Worm (Caenorhabditis elegans) whole organism, midembryonic: ENCODE measurements around the gene F17C8.9.

Experiments used
- T22C8.4 ChIP-seq: fragments of 200-800 bp; sonication (Bioruptor generic); IDR thresholded peaks from 2 replicates; pipeline ENCODE4 v1.3.6; 2022; ENCODE audit warnings: missing genetic modification characterization, missing compliant biosample characterization
- cog-1 ChIP-seq: sonication (generic microtip); optimal IDR thresholded peaks from 2 replicates; lab custom pipeline; 2016; ENCODE audit warnings: missing genetic modification characterization, missing compliant biosample characterization
- flt-1 ChIP-seq: fragments of 200-800 bp; sonication (Bioruptor generic); IDR thresholded peaks from 2 replicates; pipeline ENCODE4 v1.3.6; 2022; ENCODE audit warnings: missing genetic modification characterization, missing compliant biosample characterization
- med-1 ChIP-seq: sonication (generic microtip); optimal IDR thresholded peaks from 2 replicates; lab custom pipeline; 2017; ENCODE audit warnings: missing genetic modification characterization, mild to moderate bottlenecking, missing compliant biosample characterization, antibody characterized with exemption, missing genetic modification reagents; ENCODE audit not compliant: insufficient read depth
- ref-1 ChIP-seq: fragments of 200-800 bp; sonication (Bioruptor generic); conservative IDR thresholded peaks from 2 replicates; pipeline ENCODE4 v1.3.6; 2022; ENCODE audit warnings: missing genetic modification reagents, missing genetic modification characterization, missing compliant biosample characterization
- tab-1 ChIP-seq: fragments of 200-800 bp; sonication (Bioruptor generic); IDR thresholded peaks from 2 replicates; pipeline ENCODE4 v1.3.6; 2022; ENCODE audit warnings: missing genetic modification characterization, missing compliant biosample characterization
- ztf-23 ChIP-seq: fragments of 200-800 bp; sonication (Bioruptor generic); IDR thresholded peaks from 2 replicates; pipeline ENCODE4 v1.3.6; 2022; ENCODE audit warnings: missing genetic modification reagents, missing genetic modification characterization, missing compliant biosample characterization
- ztf-29 ChIP-seq: fragments of 200-800 bp; sonication (Bioruptor generic); IDR thresholded peaks from 2 replicates; pipeline ENCODE4 v1.3.6; 2022; ENCODE audit warnings: missing genetic modification reagents, missing genetic modification characterization, missing compliant biosample characterization

DNA sequence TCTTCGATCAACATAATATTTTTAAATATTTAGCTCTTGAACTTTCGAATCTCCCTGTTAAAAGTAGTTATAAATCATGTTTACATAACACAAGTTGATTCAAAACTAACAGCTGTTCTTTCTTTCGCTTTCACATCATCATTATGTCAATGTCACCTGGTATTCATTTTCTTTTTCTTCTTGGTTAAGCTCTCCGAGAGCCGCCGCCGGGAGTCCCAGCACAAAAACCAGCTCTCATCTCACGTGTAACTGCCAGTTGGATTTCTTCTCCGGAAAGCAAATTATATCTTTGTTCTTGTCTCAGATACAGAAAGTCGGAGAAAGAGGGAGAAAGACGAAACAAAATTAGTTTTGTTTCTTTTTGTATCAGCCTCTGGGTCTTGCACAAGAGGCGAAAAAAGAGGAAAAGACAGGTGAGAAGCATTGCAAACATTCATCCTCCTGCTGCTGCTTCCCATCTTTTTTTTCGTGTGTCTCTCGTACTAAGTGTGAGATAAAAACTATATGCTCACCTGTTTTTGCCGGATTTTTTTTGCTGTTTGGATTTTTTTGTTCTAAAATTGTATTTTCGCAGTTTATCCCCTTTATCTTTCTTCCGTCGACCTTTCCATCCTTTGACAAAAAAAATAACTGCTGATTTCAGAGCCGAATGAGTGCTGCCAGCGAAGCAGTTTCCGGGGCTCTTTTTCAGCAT lies 2.7 kb upstream of the F17C8.9 start, which contains the start of gene F17C8.3:
- TF ChIP-seq tab-1 (no peak), T22C8.4 (GFP tag; lab: Robert Waterston, UW) (no peak), ztf-23 (GFP tag; lab: Robert Waterston, UW) (no peak), flt-1 (GFP tag; lab: Robert Waterston, UW) (no peak), cog-1 (tag; lab: Kevin White, UChicago) (no peak), med-1 (no peak), ztf-29 (GFP tag; lab: Robert Waterston, UW) (no peak), ref-1 (GFP tag; lab: Robert Waterston, UW) (no peak)
